Worm (Caenorhabditis elegans): ENCODE measurements around the gene F28C1.3.

DNA sequence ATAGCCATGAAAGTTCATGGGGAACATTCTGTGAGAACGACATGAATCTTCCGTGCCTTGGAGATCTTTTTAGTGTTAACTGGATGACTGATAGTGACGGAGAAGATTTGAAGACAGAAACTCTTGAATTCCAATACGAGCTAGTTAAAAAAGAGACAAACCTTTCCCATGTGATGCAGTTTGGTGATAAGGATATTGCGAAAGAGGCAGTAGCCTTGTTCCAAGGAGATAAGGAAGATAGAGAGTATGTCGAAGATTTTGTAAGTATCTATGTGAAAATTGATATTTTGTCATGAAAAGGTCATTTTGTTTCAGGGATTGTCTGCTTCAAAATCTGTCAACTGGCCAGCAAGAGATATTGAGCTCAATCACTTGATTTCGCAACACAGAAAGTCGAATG is 45.4 kb downstream of the F28C1.3 start:
- TF ChIP-seq nhr-28 (tag; optimal IDR thresholded peaks at IDR 0.05) = no peak
- TF ChIP-seq pha-4 (tag; optimal IDR thresholded peaks at IDR 0.05) = no peak
- TF ChIP-seq ztf-11 (tag; optimal IDR thresholded peaks at IDR 0.05) = no peak
- no peak for TF ChIP-seq elt-1 (tag; optimal IDR thresholded peaks at IDR 0.05; ENCODE audit: borderline replicate concordance, insufficient read depth)
- no peak for TF ChIP-seq elt-3 (tag; optimal IDR thresholded peaks at IDR 0.05)
- TF ChIP-seq nhr-12 (tag; optimal IDR thresholded peaks at IDR 0.05) = no peak
